Worm (Caenorhabditis elegans): ENCODE data around the gene C16H3.3.

Gene C16H3.3

ce11 chrX:17636326-17636735 lies 26.5 kb upstream of the C16H3.3 start:
- TF ChIP-seq flt-1 (GFP tag; IDR thresholded peaks at IDR 0.05) (no peak), tra-4 (tag; optimal IDR thresholded peaks at IDR 0.05) (no peak), tbx-37 (GFP tag; conservative IDR thresholded peaks at IDR 0.05) (no peak), ceh-36 (tag; optimal IDR thresholded peaks at IDR 0.05) (no peak), sea-1 (GFP tag; conservative IDR thresholded peaks at IDR 0.05) (no peak), B0310.2 (tag; optimal IDR thresholded peaks at IDR 0.05) (no peak), hmg-4 (GFP tag; optimal IDR thresholded peaks at IDR 0.05) (no peak), tbx-11 (GFP tag; IDR thresholded peaks at IDR 0.05) (no peak), F13C5.2 (tag; optimal IDR thresholded peaks at IDR 0.05) (no peak), pes-1 (GFP tag; IDR thresholded peaks at IDR 0.05) (no peak), aly-1 (tag; optimal IDR thresholded peaks at IDR 0.05) (no peak), hmbx-1 (tag; optimal IDR thresholded peaks at IDR 0.05) (no peak), ama-1 (optimal IDR thresholded peaks at IDR 0.05) (no peak), ceh-13 (GFP tag; optimal IDR thresholded peaks at IDR 0.05) (no peak)

- TF ChIP-seq F13C5.2 (tag; optimal IDR thresholded peaks at IDR 0.05) = no peak
- no peak for TF ChIP-seq B0310.2 (tag; optimal IDR thresholded peaks at IDR 0.05)
- no peak for TF ChIP-seq flt-1 (GFP tag; IDR thresholded peaks at IDR 0.05)
- TF ChIP-seq scrt-1 (GFP tag; IDR thresholded peaks at IDR 0.05) = no peak
- no peak for TF ChIP-seq ets-7 (tag; optimal IDR thresholded peaks at IDR 0.05)
- TF ChIP-seq ama-1 (optimal IDR thresholded peaks at IDR 0.05) = no peak
- TF ChIP-seq hmg-4 (GFP tag; optimal IDR thresholded peaks at IDR 0.05) = no peak
- no peak for TF ChIP-seq ceh-36 (tag; optimal IDR thresholded peaks at IDR 0.05)
- TF ChIP-seq tra-4 (tag; optimal IDR thresholded peaks at IDR 0.05) = no peak
- TF ChIP-seq hmbx-1 (tag; optimal IDR thresholded peaks at IDR 0.05) = no peak
- no peak for TF ChIP-seq hnd-1 (tag; optimal IDR thresholded peaks at IDR 0.05)
These were observed 24.4 kb upstream of the C16H3.3 start for ce11 chrX:17634245-17634644.

ce11 chrX:17633166-17633565 lies 23.3 kb upstream of the C16H3.3 start:
- no peak for TF ChIP-seq ama-1 (optimal IDR thresholded peaks at IDR 0.05)
- TF ChIP-seq hmg-4 (GFP tag; optimal IDR thresholded peaks at IDR 0.05) = peak; percentile 81

- TF ChIP-seq ceh-13 (GFP tag; optimal IDR thresholded peaks at IDR 0.05) (no peak), scrt-1 (GFP tag; IDR thresholded peaks at IDR 0.05) (no peak), pes-1 (GFP tag; IDR thresholded peaks at IDR 0.05) (no peak), ceh-36 (tag; optimal IDR thresholded peaks at IDR 0.05) (no peak), hnd-1 (tag; optimal IDR thresholded peaks at IDR 0.05) (no peak), ama-1 (optimal IDR thresholded peaks at IDR 0.05) (no peak), tbx-37 (GFP tag; conservative IDR thresholded peaks at IDR 0.05) (no peak), aly-1 (tag; optimal IDR thresholded peaks at IDR 0.05) (no peak), hmg-4 (GFP tag; optimal IDR thresholded peaks at IDR 0.05) (no peak), ets-7 (tag; optimal IDR thresholded peaks at IDR 0.05) (no peak), sea-1 (GFP tag; conservative IDR thresholded peaks at IDR 0.05) (no peak)
These were observed 21.9 kb upstream of the C16H3.3 start for ce11 chrX:17631703-17632102.

- TF ChIP-seq hmg-4 (GFP tag; optimal IDR thresholded peaks at IDR 0.05) (peak; percentile 32), aly-1 (tag; optimal IDR thresholded peaks at IDR 0.05) (no peak), pes-1 (GFP tag; IDR thresholded peaks at IDR 0.05) (no peak), sea-1 (GFP tag; conservative IDR thresholded peaks at IDR 0.05) (no peak)
These were observed 21.0 kb upstream of the C16H3.3 start for ce11 chrX:17630888-17631287.

- TF ChIP-seq ceh-36 (tag; optimal IDR thresholded peaks at IDR 0.05) = no peak
- TF ChIP-seq tbx-11 (GFP tag; IDR thresholded peaks at IDR 0.05) = no peak
- no peak for TF ChIP-seq aly-1 (tag; optimal IDR thresholded peaks at IDR 0.05)
- no peak for TF ChIP-seq hmbx-1 (tag; optimal IDR thresholded peaks at IDR 0.05)
- TF ChIP-seq ama-1 (optimal IDR thresholded peaks at IDR 0.05) = no peak
- TF ChIP-seq pes-1 (GFP tag; IDR thresholded peaks at IDR 0.05) = no peak
- no peak for TF ChIP-seq sea-1 (GFP tag; conservative IDR thresholded peaks at IDR 0.05)
- no peak for TF ChIP-seq F13C5.2 (tag; optimal IDR thresholded peaks at IDR 0.05)
These were observed 18.5 kb upstream of the C16H3.3 start for ce11 chrX:17628345-17628744.

- TF ChIP-seq hmbx-1 (tag; optimal IDR thresholded peaks at IDR 0.05) (no peak), hmg-4 (GFP tag; optimal IDR thresholded peaks at IDR 0.05) (no peak), ama-1 (optimal IDR thresholded peaks at IDR 0.05) (no peak), B0310.2 (tag; optimal IDR thresholded peaks at IDR 0.05) (no peak), flt-1 (GFP tag; IDR thresholded peaks at IDR 0.05) (no peak), sea-1 (GFP tag; conservative IDR thresholded peaks at IDR 0.05) (no peak), aly-1 (tag; optimal IDR thresholded peaks at IDR 0.05) (no peak), ceh-36 (tag; optimal IDR thresholded peaks at IDR 0.05) (no peak), hnd-1 (tag; optimal IDR thresholded peaks at IDR 0.05) (no peak), scrt-1 (GFP tag; IDR thresholded peaks at IDR 0.05) (no peak), tbx-37 (GFP tag; conservative IDR thresholded peaks at IDR 0.05) (no peak), pes-1 (GFP tag; IDR thresholded peaks at IDR 0.05) (no peak), ets-7 (tag; optimal IDR thresholded peaks at IDR 0.05) (no peak)
These were observed 18.1 kb upstream of the C16H3.3 start for ce11 chrX:17627923-17628322.

- TF ChIP-seq aly-1 (tag; optimal IDR thresholded peaks at IDR 0.05) = no peak
- no peak for TF ChIP-seq ets-7 (tag; optimal IDR thresholded peaks at IDR 0.05)
- TF ChIP-seq hmbx-1 (tag; optimal IDR thresholded peaks at IDR 0.05) = no peak
- no peak for TF ChIP-seq F13C5.2 (tag; optimal IDR thresholded peaks at IDR 0.05)
- TF ChIP-seq flt-1 (GFP tag; IDR thresholded peaks at IDR 0.05) = no peak
- no peak for TF ChIP-seq pes-1 (GFP tag; IDR thresholded peaks at IDR 0.05)
- TF ChIP-seq ceh-13 (GFP tag; optimal IDR thresholded peaks at IDR 0.05) = no peak
- TF ChIP-seq scrt-1 (GFP tag; IDR thresholded peaks at IDR 0.05) = no peak
These were observed 17.5 kb upstream of the C16H3.3 start for ce11 chrX:17627382-17627781.

- no peak for TF ChIP-seq F13C5.2 (tag; optimal IDR thresholded peaks at IDR 0.05)
- TF ChIP-seq ama-1 (optimal IDR thresholded peaks at IDR 0.05) = no peak
- no peak for TF ChIP-seq ceh-36 (tag; optimal IDR thresholded peaks at IDR 0.05)
- TF ChIP-seq scrt-1 (GFP tag; IDR thresholded peaks at IDR 0.05) = no peak
- no peak for TF ChIP-seq tra-4 (tag; optimal IDR thresholded peaks at IDR 0.05)
- no peak for TF ChIP-seq pes-1 (GFP tag; IDR thresholded peaks at IDR 0.05)
- no peak for TF ChIP-seq hmg-4 (GFP tag; optimal IDR thresholded peaks at IDR 0.05)
- TF ChIP-seq tbx-11 (GFP tag; IDR thresholded peaks at IDR 0.05) = no peak
- TF ChIP-seq aly-1 (tag; optimal IDR thresholded peaks at IDR 0.05) = no peak
- no peak for TF ChIP-seq tbx-37 (GFP tag; conservative IDR thresholded peaks at IDR 0.05)
- TF ChIP-seq sea-1 (GFP tag; conservative IDR thresholded peaks at IDR 0.05) = no peak
- TF ChIP-seq ceh-13 (GFP tag; optimal IDR thresholded peaks at IDR 0.05) = no peak
- no peak for TF ChIP-seq flt-1 (GFP tag; IDR thresholded peaks at IDR 0.05)
- TF ChIP-seq B0310.2 (tag; optimal IDR thresholded peaks at IDR 0.05) = no peak
- TF ChIP-seq hnd-1 (tag; optimal IDR thresholded peaks at IDR 0.05) = no peak
- no peak for TF ChIP-seq hmbx-1 (tag; optimal IDR thresholded peaks at IDR 0.05)
These were observed 16.8 kb upstream of the C16H3.3 start for ce11 chrX:17626599-17626998.

Data from whole organism, early embryonic.